Worm (Caenorhabditis elegans) whole organism, L4/young adult: ENCODE results near the gene nspf-2.
"Not testable (repeated sequence)": the region's sequence is repeated elsewhere in the genome, so short reads cannot be mapped to it uniquely, and the experiment has no call there.

Experiments
- W03F9.2 ChIP-seq: fragments of 150-350 bp; optimal IDR thresholded peaks from 2 replicates; lab custom pipeline; 2014; ENCODE audit warnings: missing biosample characterization, missing genetic modification characterization
- dao-5 ChIP-seq: sonication (generic microtip); optimal IDR thresholded peaks from 2 replicates; lab custom pipeline; 2016; ENCODE audit warnings: missing genotype, missing genetic modification characterization, moderate library complexity, missing compliant biosample characterization
- him-1 ChIP-seq: sonication (generic microtip); optimal IDR thresholded peaks from 2 replicates; lab custom pipeline; 2016; ENCODE audit warnings: missing genotype, missing genetic modification reagents, missing genetic modification characterization, missing compliant biosample characterization

ce11 chrII:2639401-2640088 is 49.2 kb upstream of the nspf-2 start, which contains the start of gene F22E5.8:
- not testable (repeated sequence) for TF ChIP-seq him-1; dao-5 (tag; lab: Kevin White, UChicago); W03F9.2 (tag; lab: Kevin White, UChicago)
